Worm (Caenorhabditis elegans): ENCODE results near the gene arrd-11.
A peak's percentile ranks its signal among the peaks of the same experiment; 100 is the strongest.

The arrd-11 gene

ce11 chrII:13763009-13763468 is at the start of gene arrd-11:
Gene arrd-11, plus strand, starts transcription at chrII:13763418.
- TF ChIP-seq ztf-29 (GFP tag; IDR thresholded peaks at IDR 0.05) (no peak), klf-2 (GFP tag; conservative IDR thresholded peaks at IDR 0.05) (no peak), ztf-23 (GFP tag; IDR thresholded peaks at IDR 0.05) (no peak), flt-1 (GFP tag; IDR thresholded peaks at IDR 0.05) (no peak), cog-1 (tag; optimal IDR thresholded peaks at IDR 0.05) (no peak), T22C8.4 (GFP tag; IDR thresholded peaks at IDR 0.05) (no peak), tab-1 (GFP tag; IDR thresholded peaks at IDR 0.05) (no peak), ref-1 (GFP tag; conservative IDR thresholded peaks at IDR 0.05) (no peak), med-1 (GFP tag; optimal IDR thresholded peaks at IDR 0.05; ENCODE audit: insufficient read depth) (no peak)

- TF ChIP-seq T22C8.4 (GFP tag; IDR thresholded peaks at IDR 0.05) (no peak), med-1 (GFP tag; optimal IDR thresholded peaks at IDR 0.05; ENCODE audit: insufficient read depth) (no peak), ztf-29 (GFP tag; IDR thresholded peaks at IDR 0.05) (no peak; the same call in 1 of the 2 replicates), ztf-23 (GFP tag; IDR thresholded peaks at IDR 0.05) (no peak), tab-1 (GFP tag; IDR thresholded peaks at IDR 0.05) (no peak), cog-1 (tag; optimal IDR thresholded peaks at IDR 0.05) (no peak), klf-2 (GFP tag; conservative IDR thresholded peaks at IDR 0.05) (no peak), flt-1 (GFP tag; IDR thresholded peaks at IDR 0.05) (no peak), ref-1 (GFP tag; conservative IDR thresholded peaks at IDR 0.05) (no peak)
Observed at ce11 chrII:13715333-13715732, 47.9 kb upstream of the arrd-11 start.

ce11 chrII:13715733-13716132 is 47.5 kb upstream of the arrd-11 start, which contains the start of gene zipt-2.3:
Gene zipt-2.3, minus strand, starts transcription at chrII:13715879.
- TF ChIP-seq tab-1 (GFP tag; IDR thresholded peaks at IDR 0.05), result no peak
- no peak for TF ChIP-seq cog-1 (tag; optimal IDR thresholded peaks at IDR 0.05)
- TF ChIP-seq T22C8.4 (GFP tag; IDR thresholded peaks at IDR 0.05), result no peak
- no peak for TF ChIP-seq ref-1 (GFP tag; conservative IDR thresholded peaks at IDR 0.05)
- TF ChIP-seq klf-2 (GFP tag; conservative IDR thresholded peaks at IDR 0.05), result no peak
- no peak for TF ChIP-seq ztf-29 (GFP tag; IDR thresholded peaks at IDR 0.05)
- no peak for TF ChIP-seq flt-1 (GFP tag; IDR thresholded peaks at IDR 0.05)
- no peak for TF ChIP-seq ztf-23 (GFP tag; IDR thresholded peaks at IDR 0.05)
- no peak for TF ChIP-seq med-1 (GFP tag; optimal IDR thresholded peaks at IDR 0.05; ENCODE audit: insufficient read depth)

- TF ChIP-seq T22C8.4 (GFP tag; IDR thresholded peaks at IDR 0.05) (peak; percentile 29; the same call in 1 of the 2 replicates), ref-1 (GFP tag; conservative IDR thresholded peaks at IDR 0.05) (no peak)
Observed at ce11 chrII:13717393-13718367, 45.5 kb upstream of the arrd-11 start.

- no peak for TF ChIP-seq klf-2 (GFP tag; conservative IDR thresholded peaks at IDR 0.05)
- TF ChIP-seq ztf-23 (GFP tag; IDR thresholded peaks at IDR 0.05), result no peak
- TF ChIP-seq cog-1 (tag; optimal IDR thresholded peaks at IDR 0.05), result no peak
- TF ChIP-seq tab-1 (GFP tag; IDR thresholded peaks at IDR 0.05), result no peak
- TF ChIP-seq ref-1 (GFP tag; conservative IDR thresholded peaks at IDR 0.05), result no peak
- no peak for TF ChIP-seq T22C8.4 (GFP tag; IDR thresholded peaks at IDR 0.05)
- no peak for TF ChIP-seq ztf-29 (GFP tag; IDR thresholded peaks at IDR 0.05)
- TF ChIP-seq flt-1 (GFP tag; IDR thresholded peaks at IDR 0.05), result no peak
- TF ChIP-seq med-1 (GFP tag; optimal IDR thresholded peaks at IDR 0.05; ENCODE audit: insufficient read depth), result no peak
Observed at ce11 chrII:13720650-13721049, 42.6 kb upstream of the arrd-11 start.

- no peak for TF ChIP-seq flt-1 (GFP tag; IDR thresholded peaks at IDR 0.05)
- no peak for TF ChIP-seq ztf-23 (GFP tag; IDR thresholded peaks at IDR 0.05)
- no peak for TF ChIP-seq cog-1 (tag; optimal IDR thresholded peaks at IDR 0.05)
- no peak for TF ChIP-seq med-1 (GFP tag; optimal IDR thresholded peaks at IDR 0.05; ENCODE audit: insufficient read depth)
- no peak for TF ChIP-seq tab-1 (GFP tag; IDR thresholded peaks at IDR 0.05)
- TF ChIP-seq T22C8.4 (GFP tag; IDR thresholded peaks at IDR 0.05), result no peak
- no peak for TF ChIP-seq ztf-29 (GFP tag; IDR thresholded peaks at IDR 0.05)
- TF ChIP-seq ref-1 (GFP tag; conservative IDR thresholded peaks at IDR 0.05), result no peak
- no peak for TF ChIP-seq klf-2 (GFP tag; conservative IDR thresholded peaks at IDR 0.05)
Observed at ce11 chrII:13721218-13721617, 42.0 kb upstream of the arrd-11 start, which contains the start of gene sre-46. Gene sre-46, minus strand, starts transcription at chrII:13721318.

- TF ChIP-seq T22C8.4 (GFP tag; IDR thresholded peaks at IDR 0.05) (no peak), ztf-23 (GFP tag; IDR thresholded peaks at IDR 0.05) (no peak), cog-1 (tag; optimal IDR thresholded peaks at IDR 0.05) (no peak), flt-1 (GFP tag; IDR thresholded peaks at IDR 0.05) (no peak), tab-1 (GFP tag; IDR thresholded peaks at IDR 0.05) (no peak)
Observed at ce11 chrII:13722763-13723162, 40.5 kb upstream of the arrd-11 start, which contains the start of gene Y54G9A.5. Gene Y54G9A.5, plus strand, starts transcription at chrII:13723007.

- TF ChIP-seq ref-1 (GFP tag; conservative IDR thresholded peaks at IDR 0.05) (no peak), tab-1 (GFP tag; IDR thresholded peaks at IDR 0.05) (no peak), ztf-29 (GFP tag; IDR thresholded peaks at IDR 0.05) (no peak), klf-2 (GFP tag; conservative IDR thresholded peaks at IDR 0.05) (no peak), med-1 (GFP tag; optimal IDR thresholded peaks at IDR 0.05; ENCODE audit: insufficient read depth) (no peak), T22C8.4 (GFP tag; IDR thresholded peaks at IDR 0.05) (no peak), ztf-23 (GFP tag; IDR thresholded peaks at IDR 0.05) (no peak), flt-1 (GFP tag; IDR thresholded peaks at IDR 0.05) (no peak), cog-1 (tag; optimal IDR thresholded peaks at IDR 0.05) (no peak)
Observed at ce11 chrII:13723754-13724153, 39.5 kb upstream of the arrd-11 start.

- TF ChIP-seq cog-1 (tag; optimal IDR thresholded peaks at IDR 0.05) (no peak), ztf-29 (GFP tag; IDR thresholded peaks at IDR 0.05) (no peak), T22C8.4 (GFP tag; IDR thresholded peaks at IDR 0.05) (no peak), klf-2 (GFP tag; conservative IDR thresholded peaks at IDR 0.05) (no peak), ref-1 (GFP tag; conservative IDR thresholded peaks at IDR 0.05) (no peak), ztf-23 (GFP tag; IDR thresholded peaks at IDR 0.05) (no peak), med-1 (GFP tag; optimal IDR thresholded peaks at IDR 0.05; ENCODE audit: insufficient read depth) (no peak), tab-1 (GFP tag; IDR thresholded peaks at IDR 0.05) (no peak), flt-1 (GFP tag; IDR thresholded peaks at IDR 0.05) (no peak)
Observed at ce11 chrII:13725793-13726192, 37.4 kb upstream of the arrd-11 start, which contains the start of the genes Y54G9A.7 and bub-3. Gene Y54G9A.7, minus strand, starts transcription at chrII:13725799. Gene bub-3, plus strand, starts transcription at chrII:13726062.
